Fruit fly (Drosophila melanogaster): Measurements from ENCODE around the gene CG4440.

CG4440 gene

DNA sequence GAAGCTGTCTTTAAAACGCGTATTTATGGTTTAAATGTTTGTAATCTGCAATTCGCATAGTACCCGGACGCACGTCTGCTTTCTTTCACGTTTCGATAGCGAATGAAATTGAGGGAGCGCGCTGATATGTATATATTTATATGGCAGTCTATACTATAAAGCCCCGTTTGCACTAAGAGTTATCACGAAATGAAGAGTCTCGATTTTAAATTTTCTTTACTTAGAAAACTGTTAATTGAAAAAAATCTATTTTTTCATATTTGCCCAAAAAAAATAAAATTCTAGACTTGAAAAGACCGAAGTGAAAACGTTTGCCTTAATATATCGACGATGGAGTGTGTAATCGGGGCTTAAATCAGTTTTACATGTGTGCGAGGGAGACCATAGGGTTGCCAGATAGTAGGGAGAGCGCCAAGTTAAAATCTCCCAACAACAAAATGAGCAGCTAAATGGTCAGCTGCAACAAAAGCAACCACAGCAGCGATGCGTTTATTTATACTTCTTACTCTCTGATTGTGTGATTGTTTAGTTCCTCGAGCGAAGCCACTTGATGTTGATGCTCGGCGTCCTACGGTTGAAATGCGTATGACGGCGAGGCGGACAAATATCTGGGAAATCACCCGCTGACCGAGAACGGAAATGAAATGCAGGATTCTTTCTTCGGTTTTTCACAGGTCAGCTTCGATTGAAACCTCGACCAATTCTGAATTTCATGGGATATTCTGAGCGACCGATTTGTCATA lies 4.0 kb upstream of the CG4440 start, which contains the start of gene cact (continued):
- TF ChIP-seq Max (GFP tag; optimal IDR thresholded peaks at IDR 0.05) (peak; percentile 87), gce (GFP tag; IDR thresholded peaks at IDR 0.05) (no peak), CG1233 (GFP tag; optimal IDR thresholded peaks at IDR 0.05) (peak; percentile 77), CG8290 (GFP tag; optimal IDR thresholded peaks at IDR 0.05) (peak; percentile 79), CG8290 (tag; optimal IDR thresholded peaks at IDR 0.05) (peak; percentile 27 to 54), Med (GFP tag) (peak; percentile 99), br (optimal IDR thresholded peaks at IDR 0.05) (no peak), Dad (GFP tag; optimal IDR thresholded peaks at IDR 0.05) (peak; percentile 91), amos (GFP tag; IDR thresholded peaks at IDR 0.05; ENCODE audit: partially characterized antibody) (0 out of 2 replicates have a peak, but pooled peaks have one; percentile 30), CG4617 (GFP tag; optimal IDR thresholded peaks at IDR 0.05; ENCODE audit: borderline replicate concordance) (peak; percentile 41), CG30431 (GFP tag; optimal IDR thresholded peaks at IDR 0.05) (peak; percentile 84), onecut (GFP tag; IDR thresholded peaks at IDR 0.05) (peak; percentile 66), Atf6 (GFP tag; IDR thresholded peaks at IDR 0.05) (peak; percentile 89), corto (GFP tag; optimal IDR thresholded peaks at IDR 0.05) (peak; percentile 78), Sry-β (GFP tag; optimal IDR thresholded peaks at IDR 0.05) (peak; percentile 47), Xbp1 (GFP tag; optimal IDR thresholded peaks at IDR 0.05) (peak; percentile 96), CG14667 (GFP tag; IDR thresholded peaks at IDR 0.05) (no peak; the same call in 1 of the 2 replicates), CG6791 (GFP tag; IDR thresholded peaks at IDR 0.05; ENCODE audit: partially characterized antibody) (0 out of 3 replicates have a peak, but pooled peaks have one; percentile 12), CG2678 (tag; optimal IDR thresholded peaks at IDR 0.05) (peak; percentile 93), tx (GFP tag; optimal IDR thresholded peaks at IDR 0.05) (peak; percentile 95), vfl (GFP tag; optimal IDR thresholded peaks at IDR 0.05) (peak; percentile 93), CG9727 (GFP tag; optimal IDR thresholded peaks at IDR 0.05) (peak; percentile 95), Neu2 (GFP tag; optimal IDR thresholded peaks at IDR 0.05; ENCODE audit: borderline replicate concordance) (peak; percentile 60), CG10565 (GFP tag; optimal IDR thresholded peaks at IDR 0.05) (peak; percentile 50), ranshi (GFP tag; IDR thresholded peaks at IDR 0.05) (peak; percentile 92), CG7963 (GFP tag; IDR thresholded peaks at IDR 0.05; ENCODE audit: partially characterized antibody) (no peak), CG9437 (GFP tag; optimal IDR thresholded peaks at IDR 0.05) (peak; percentile 79), Six4 (GFP tag; optimal IDR thresholded peaks at IDR 0.05) (peak; percentile 86), kah (GFP tag; optimal IDR thresholded peaks at IDR 0.05) (peak; percentile 53), bowl (GFP tag; IDR thresholded peaks at IDR 0.05) (peak; percentile 32; the same call in 1 of the 2 replicates), grau (tag; optimal IDR thresholded peaks at IDR 0.05) (peak; percentile 93), NK7.1 (GFP tag; optimal IDR thresholded peaks at IDR 0.05) (peak; percentile 85), ftz-f1 (GFP tag; optimal IDR thresholded peaks at IDR 0.05) (peak; percentile 27), CG2129 (GFP tag; IDR thresholded peaks at IDR 0.05; ENCODE audit: partially characterized antibody) (no peak), E2f1 (GFP tag; IDR thresholded peaks at IDR 0.05) (peak; percentile 89), CG11085 (GFP tag; IDR thresholded peaks at IDR 0.05) (peak; percentile 71), CG10209 (GFP tag; optimal IDR thresholded peaks at IDR 0.05) (peak; percentile 91), TFAM (GFP tag; optimal IDR thresholded peaks at IDR 0.05) (peak; percentile 53), tup (GFP tag; optimal IDR thresholded peaks at IDR 0.05) (peak; percentile 89), CG15011 (GFP tag; optimal IDR thresholded peaks at IDR 0.05) (peak; percentile 85), bigmax (GFP tag; optimal IDR thresholded peaks at IDR 0.05) (peak; percentile 4), CG42726 (GFP tag; IDR thresholded peaks at IDR 0.05; ENCODE audit: partially characterized antibody) (peak; percentile 45; the same call in 1 of the 2 replicates), Scr (GFP tag; IDR thresholded peaks at IDR 0.05; ENCODE audit: partially characterized antibody) (peak; percentile 69), her (GFP tag; optimal IDR thresholded peaks at IDR 0.05) (peak; percentile 90), wor (GFP tag; IDR thresholded peaks at IDR 0.05) (peak; percentile 79), Hand (GFP tag; optimal IDR thresholded peaks at IDR 0.05) (peak; percentile 64), CG5953 (GFP tag; IDR thresholded peaks at IDR 0.05) (peak; percentile 24; the same call in 1 of the 2 replicates), CG3838 (GFP tag; optimal IDR thresholded peaks at IDR 0.05) (peak; percentile 83), wdn (GFP tag; IDR thresholded peaks at IDR 0.05) (peak; percentile 73)
